Worm (Caenorhabditis elegans): ENCODE results near the gene F57A8.7.

The F57A8.7 gene

DNA sequence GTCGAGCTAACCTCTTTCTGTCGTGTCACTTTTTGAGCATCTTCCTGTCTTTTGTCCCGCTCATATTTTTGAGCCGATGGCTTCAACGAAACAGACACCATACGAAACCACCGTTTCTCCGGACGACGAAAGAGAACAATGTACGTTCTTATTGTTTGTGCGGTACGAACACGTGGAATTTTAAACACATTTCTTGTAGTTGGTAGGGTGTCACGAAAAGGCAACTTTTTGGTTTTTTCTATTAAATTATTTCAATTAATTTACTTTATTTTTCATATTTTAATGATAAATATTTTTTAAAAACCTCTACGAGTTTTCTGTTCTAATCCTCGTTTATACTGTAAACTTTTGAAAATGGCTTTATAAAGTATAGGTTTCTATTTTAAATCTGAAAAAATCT, 15.6 kb downstream of the F57A8.7 start, which contains the start of gene R04B5.11:
R04B5.11 (minus strand) TSS at position 101 of the 400 bp plus-strand sequence.
- TF ChIP-seq pqm-1 (tag; optimal IDR thresholded peaks at IDR 0.05): no peak
- TF ChIP-seq K09A11.1 (tag; optimal IDR thresholded peaks at IDR 0.05; ENCODE audit: insufficient read depth): no peak
- TF ChIP-seq ama-1 (optimal IDR thresholded peaks at IDR 0.05): no peak
- no peak for TF ChIP-seq fkh-10 (GFP tag; optimal IDR thresholded peaks at IDR 0.05)
- no peak for TF ChIP-seq unc-55 (GFP tag; optimal IDR thresholded peaks at IDR 0.05)
- TF ChIP-seq pha-2 (tag; optimal IDR thresholded peaks at IDR 0.05): no peak
- no peak for TF ChIP-seq sdc-2 (tag; optimal IDR thresholded peaks at IDR 0.05)
- no peak for TF ChIP-seq rnt-1 (tag; optimal IDR thresholded peaks at IDR 0.05)
- no peak for TF ChIP-seq gmeb-2 (tag; optimal IDR thresholded peaks at IDR 0.05)
- TF ChIP-seq hlh-8 (tag; optimal IDR thresholded peaks at IDR 0.05): no peak

DNA sequence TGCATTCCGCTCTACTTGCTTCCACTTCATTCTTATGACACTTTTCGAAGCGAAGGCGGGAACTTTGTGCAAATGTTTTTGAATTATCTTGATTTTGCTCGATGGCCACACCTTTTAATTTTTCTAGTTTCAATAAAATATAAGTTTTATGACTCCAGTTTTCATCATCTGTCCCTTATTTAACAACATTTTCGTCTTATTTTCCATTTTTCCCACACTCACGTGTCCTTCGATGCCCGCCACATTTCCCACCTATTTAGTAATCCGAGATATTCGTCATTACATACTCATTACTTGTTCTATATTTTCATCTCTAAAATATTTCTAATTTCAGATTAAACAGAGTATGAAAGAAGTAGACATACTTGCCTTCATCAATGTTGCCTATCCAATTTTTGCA, 18.8 kb downstream of the F57A8.7 start, which contains the start of gene srd-49:
srd-49 (plus strand) TSS at position 301 of the 400 bp plus-strand sequence.
- TF ChIP-seq ama-1 (optimal IDR thresholded peaks at IDR 0.05) (no peak), madf-2 (tag; optimal IDR thresholded peaks at IDR 0.05) (no peak), nhr-11 (tag; optimal IDR thresholded peaks at IDR 0.05) (no peak), dve-1 (tag; optimal IDR thresholded peaks at IDR 0.05) (no peak), ceh-34 (tag; optimal IDR thresholded peaks at IDR 0.05) (no peak), unc-86 (tag; optimal IDR thresholded peaks at IDR 0.05) (no peak), unc-3 (GFP tag; conservative IDR thresholded peaks at IDR 0.05) (no peak), unc-3 (tag; optimal IDR thresholded peaks at IDR 0.05) (no peak), hlh-8 (tag; optimal IDR thresholded peaks at IDR 0.05) (no peak), eyg-1 (tag; optimal IDR thresholded peaks at IDR 0.05) (no peak), ceh-48 (tag; optimal IDR thresholded peaks at IDR 0.05) (no peak), K02D7.2 (tag; optimal IDR thresholded peaks at IDR 0.05) (no peak), ceh-6 (GFP tag; optimal IDR thresholded peaks at IDR 0.05) (no peak), elt-2 (tag; optimal IDR thresholded peaks at IDR 0.05) (no peak), ztf-16 (tag; optimal IDR thresholded peaks at IDR 0.05) (no peak), dmd-4 (tag; optimal IDR thresholded peaks at IDR 0.05; ENCODE audit: borderline replicate concordance) (no peak), K09A11.1 (tag; optimal IDR thresholded peaks at IDR 0.05; ENCODE audit: insufficient read depth) (no peak), che-1 (tag; optimal IDR thresholded peaks at IDR 0.05) (no peak)

DNA sequence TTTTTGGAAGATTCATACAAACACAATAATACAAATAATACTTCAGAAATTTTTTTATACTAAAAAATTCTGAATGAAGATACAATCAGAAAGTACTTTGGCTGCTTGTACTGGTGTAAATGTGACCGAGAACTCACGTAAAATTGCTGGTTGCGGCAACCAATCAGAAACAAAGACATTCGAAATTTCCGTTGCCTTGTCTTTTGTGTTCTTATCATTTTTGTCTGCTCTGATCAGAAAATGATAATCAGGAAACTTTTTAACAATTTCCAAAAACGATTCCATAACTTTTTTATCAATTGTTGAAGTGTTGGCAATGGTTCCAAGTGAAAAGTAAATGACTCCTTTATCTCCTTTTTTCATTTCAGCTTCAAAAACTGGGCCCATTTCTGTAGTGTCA, 21.4 kb downstream of the F57A8.7 start:
- TF ChIP-seq elt-2 (tag; optimal IDR thresholded peaks at IDR 0.05) (peak; percentile 17), hlh-13 (GFP tag; optimal IDR thresholded peaks at IDR 0.05) (no peak), pag-3 (tag; optimal IDR thresholded peaks at IDR 0.05; ENCODE audit: borderline replicate concordance) (no peak)

DNA sequence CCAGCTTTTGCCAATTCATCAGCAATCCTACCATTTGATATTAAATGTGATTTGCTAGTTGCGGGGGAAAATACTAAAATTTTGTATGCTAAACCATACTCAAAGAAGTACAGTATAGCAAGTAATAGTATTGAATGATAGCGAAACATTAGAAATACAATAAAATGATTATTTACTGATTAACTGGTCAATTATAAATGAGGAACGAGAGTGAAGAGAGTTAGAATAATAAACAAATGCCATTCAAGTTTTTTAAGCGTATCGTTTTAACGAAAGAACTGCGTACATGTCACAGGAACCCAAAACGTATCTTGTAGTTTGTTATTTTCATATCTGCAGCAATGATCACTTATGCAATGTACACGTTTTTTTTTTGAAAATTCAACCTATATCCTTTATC, 22.9 kb downstream of the F57A8.7 start, which contains the start of gene ugt-47:
ugt-47 (minus strand) TSS at position 169 of the 400 bp plus-strand sequence.
- TF ChIP-seq syd-9 (tag; optimal IDR thresholded peaks at IDR 0.05) (no peak), K09A11.1 (tag; optimal IDR thresholded peaks at IDR 0.05; ENCODE audit: insufficient read depth) (no peak), ceh-31 (tag; optimal IDR thresholded peaks at IDR 0.05) (no peak), ceh-9 (tag; optimal IDR thresholded peaks at IDR 0.05) (no peak), rnt-1 (tag; optimal IDR thresholded peaks at IDR 0.05) (no peak), ztf-16 (tag; optimal IDR thresholded peaks at IDR 0.05) (no peak), hlh-6 (tag; optimal IDR thresholded peaks at IDR 0.05) (no peak), unc-42 (tag; optimal IDR thresholded peaks at IDR 0.05) (no peak), lim-6 (tag; optimal IDR thresholded peaks at IDR 0.05) (no peak)

DNA sequence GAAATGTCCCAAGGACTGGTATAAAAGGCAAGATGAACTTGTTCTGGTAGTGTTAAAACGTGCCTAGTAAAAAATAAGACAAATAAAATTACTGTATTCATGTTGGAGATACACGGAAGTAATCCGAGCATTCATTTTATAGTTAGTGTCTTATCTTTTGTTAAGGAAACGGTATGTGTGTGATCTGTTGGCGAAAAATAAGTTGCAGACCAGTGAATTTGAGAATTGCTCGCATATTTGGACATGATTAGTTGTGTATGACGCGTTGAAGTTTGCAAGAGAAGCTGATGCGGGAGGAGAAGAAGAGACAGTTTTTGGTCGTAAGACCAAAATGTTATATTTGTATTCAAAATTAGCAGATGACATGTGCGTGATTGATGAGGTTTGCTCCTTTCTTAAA, 26.4 kb downstream of the F57A8.7 start, which contains the start of gene C08B6.14:
C08B6.14 (minus strand) TSS at position 101 of the 400 bp plus-strand sequence.
- TF ChIP-seq tbx-7 (tag; optimal IDR thresholded peaks at IDR 0.05): no peak
- no peak for TF ChIP-seq K02D7.2 (tag; optimal IDR thresholded peaks at IDR 0.05)
- TF ChIP-seq T23F11.4 (GFP tag; optimal IDR thresholded peaks at IDR 0.05): no peak
- TF ChIP-seq ceh-34 (tag; optimal IDR thresholded peaks at IDR 0.05): no peak
- TF ChIP-seq hlh-15 (tag; optimal IDR thresholded peaks at IDR 0.05): no peak
- TF ChIP-seq pqm-1 (tag; optimal IDR thresholded peaks at IDR 0.05): no peak
- TF ChIP-seq nfya-1 (tag; optimal IDR thresholded peaks at IDR 0.05): no peak
- TF ChIP-seq che-1 (tag; optimal IDR thresholded peaks at IDR 0.05): no peak
- TF ChIP-seq pax-1 (tag; optimal IDR thresholded peaks at IDR 0.05): no peak
- no peak for TF ChIP-seq eyg-1 (tag; optimal IDR thresholded peaks at IDR 0.05)
- no peak for TF ChIP-seq ceh-9 (tag; optimal IDR thresholded peaks at IDR 0.05)
- TF ChIP-seq K09A11.1 (tag; optimal IDR thresholded peaks at IDR 0.05; ENCODE audit: insufficient read depth): no peak
- TF ChIP-seq sox-2 (GFP tag; IDR thresholded peaks at IDR 0.05): no peak
- TF ChIP-seq zip-5 (tag; optimal IDR thresholded peaks at IDR 0.05): no peak
- no peak for TF ChIP-seq ref-2 (tag; optimal IDR thresholded peaks at IDR 0.05)
- TF ChIP-seq ceh-48 (tag; optimal IDR thresholded peaks at IDR 0.05): no peak
- no peak for TF ChIP-seq hlh-6 (tag; optimal IDR thresholded peaks at IDR 0.05)
- no peak for TF ChIP-seq unc-42 (tag; optimal IDR thresholded peaks at IDR 0.05)
